Fruit fly (Drosophila melanogaster): ENCODE data around the gene Regnase-1.
A peak's percentile ranks its signal among the peaks of the same experiment; 100 is the strongest.

Regnase-1 gene

DNA sequence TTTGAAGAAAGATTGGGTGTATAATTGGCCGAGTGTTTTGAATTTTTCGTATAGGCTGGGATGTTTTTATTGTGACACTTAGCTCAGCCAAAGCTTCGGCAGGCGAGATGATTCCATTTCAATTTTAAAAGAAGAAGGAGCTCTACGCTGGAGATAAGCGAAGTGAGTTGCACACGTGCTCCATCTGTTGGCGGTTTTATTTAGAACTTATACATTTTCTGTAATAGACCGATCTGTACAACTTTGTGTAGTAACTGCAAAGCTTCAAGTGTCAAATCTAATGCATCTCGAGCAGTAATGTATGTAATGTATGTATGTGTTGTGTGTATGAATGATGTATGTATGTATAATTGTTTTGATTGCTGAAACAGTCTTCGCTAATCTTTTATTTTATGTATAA, 30.6 kb upstream of the Regnase-1 start:
- TF ChIP-seq fru (GFP tag; optimal IDR thresholded peaks at IDR 0.05): no peak
- no peak for TF ChIP-seq Jra (GFP tag; optimal IDR thresholded peaks at IDR 0.05)
- no peak for TF ChIP-seq CG32264 (GFP tag; optimal IDR thresholded peaks at IDR 0.05)
- no peak for TF ChIP-seq rgr (GFP tag; optimal IDR thresholded peaks at IDR 0.05)
- TF ChIP-seq Hr78 (GFP tag; optimal IDR thresholded peaks at IDR 0.05): no peak
- no peak for TF ChIP-seq h (GFP tag; optimal IDR thresholded peaks at IDR 0.05)
- no peak for TF ChIP-seq Myc (optimal IDR thresholded peaks at IDR 0.05)
- TF ChIP-seq Hr83 (GFP tag; optimal IDR thresholded peaks at IDR 0.05; ENCODE audit: poor library complexity, severe bottlenecking): no peak
- TF ChIP-seq N (GFP tag; optimal IDR thresholded peaks at IDR 0.05): no peak
- TF ChIP-seq woc (GFP tag; optimal IDR thresholded peaks at IDR 0.05): no peak
- no peak for TF ChIP-seq jim (GFP tag; optimal IDR thresholded peaks at IDR 0.05)
- no peak for TF ChIP-seq foxo (GFP tag; optimal IDR thresholded peaks at IDR 0.05)
- TF ChIP-seq Mio (GFP tag; optimal IDR thresholded peaks at IDR 0.05): no peak
- no peak for TF ChIP-seq usp (GFP tag; optimal IDR thresholded peaks at IDR 0.05)
- no peak for TF ChIP-seq GATAd (GFP tag; optimal IDR thresholded peaks at IDR 0.05)
- TF ChIP-seq Dfd (GFP tag; optimal IDR thresholded peaks at IDR 0.05): no peak
- TF ChIP-seq tai (GFP tag; optimal IDR thresholded peaks at IDR 0.05): no peak

DNA sequence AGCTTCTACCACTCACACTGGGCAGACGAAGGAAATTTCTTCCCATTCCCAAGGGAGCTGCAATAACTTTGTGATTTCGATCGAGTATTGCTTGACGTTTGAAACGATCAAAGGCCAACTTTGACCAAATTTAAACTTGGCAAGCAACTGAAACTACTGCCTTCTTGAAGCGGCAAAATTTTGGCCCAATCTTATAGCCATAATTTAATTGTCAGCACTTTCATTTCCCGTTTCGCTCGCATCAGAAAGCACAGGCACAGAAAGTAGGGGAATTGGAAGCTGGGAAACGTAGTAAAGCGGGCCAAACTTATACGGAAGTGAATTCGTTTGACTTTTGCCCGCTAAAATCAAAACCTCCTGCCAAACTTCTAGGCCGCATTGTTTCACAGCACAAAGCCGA, 23.8 kb upstream of the Regnase-1 start, which contains the start of gene CG4390:
TSS of gene CG4390 (minus strand) at position 101 of the 400 bp plus-strand sequence.
- TF ChIP-seq psq (GFP tag; optimal IDR thresholded peaks at IDR 0.05): no peak
- no peak for TF ChIP-seq dmrt93B (GFP tag; optimal IDR thresholded peaks at IDR 0.05)
- TF ChIP-seq sv (GFP tag; optimal IDR thresholded peaks at IDR 0.05): no peak
- TF ChIP-seq Abd-B (GFP tag; optimal IDR thresholded peaks at IDR 0.05): no peak
- no peak for TF ChIP-seq fru (GFP tag; optimal IDR thresholded peaks at IDR 0.05)
- no peak for TF ChIP-seq Vsx2 (GFP tag; optimal IDR thresholded peaks at IDR 0.05; ENCODE audit: partially characterized antibody)

DNA sequence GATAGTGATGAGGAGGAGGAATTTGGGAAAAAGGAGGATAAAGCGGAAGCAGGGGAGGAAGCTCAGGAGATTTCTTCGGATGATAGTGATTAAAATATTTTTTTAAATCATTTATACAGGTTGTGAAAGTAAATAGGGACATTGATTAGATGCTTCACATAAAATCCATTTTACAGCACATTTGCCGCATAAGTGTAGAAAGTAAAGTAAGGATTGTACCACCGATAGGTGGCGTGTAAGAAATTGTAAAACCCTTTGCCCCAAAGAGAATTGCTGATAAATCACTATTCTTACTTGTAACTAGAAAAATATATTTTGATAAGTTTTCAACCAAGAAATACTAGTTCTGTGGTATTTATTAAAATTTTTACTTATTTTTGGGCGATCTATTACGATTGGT, 23.1 kb upstream of the Regnase-1 start:
- TF ChIP-seq sage (GFP tag; optimal IDR thresholded peaks at IDR 0.05): no peak
- no peak for TF ChIP-seq CrebA (GFP tag; optimal IDR thresholded peaks at IDR 0.05; ENCODE audit: borderline replicate concordance)
- no peak for TF ChIP-seq dmrt93B (GFP tag; optimal IDR thresholded peaks at IDR 0.05)
- no peak for TF ChIP-seq Vsx2 (GFP tag; optimal IDR thresholded peaks at IDR 0.05; ENCODE audit: partially characterized antibody)
- TF ChIP-seq GATAd (GFP tag; optimal IDR thresholded peaks at IDR 0.05): no peak
- TF ChIP-seq sv (GFP tag; optimal IDR thresholded peaks at IDR 0.05): no peak
- no peak for TF ChIP-seq Mio (GFP tag; optimal IDR thresholded peaks at IDR 0.05)
- no peak for TF ChIP-seq HLH106 (tag; optimal IDR thresholded peaks at IDR 0.05)
- no peak for TF ChIP-seq Myc (optimal IDR thresholded peaks at IDR 0.05)
- TF ChIP-seq Abd-B (GFP tag; optimal IDR thresholded peaks at IDR 0.05): no peak

DNA sequence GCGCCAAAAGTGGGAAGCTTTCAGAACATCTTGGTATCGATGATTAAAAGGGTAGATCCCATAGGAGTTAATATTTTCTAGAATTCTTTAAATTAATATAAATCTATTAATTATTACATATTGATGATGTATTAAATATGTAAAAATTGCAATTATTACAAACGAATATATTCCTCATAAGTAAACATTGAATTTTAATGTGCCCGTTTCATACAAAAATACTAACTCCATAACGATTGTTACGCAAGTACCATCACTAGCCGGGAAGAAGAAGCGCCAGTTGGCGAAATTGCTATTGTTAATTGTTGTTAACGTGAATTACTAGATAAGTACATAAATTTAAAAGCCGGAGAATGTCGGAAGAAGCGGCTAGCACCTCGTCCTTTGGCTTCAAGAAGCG, 21.6 kb upstream of the Regnase-1 start, which contains the start of gene mdlc:
TSS of gene mdlc (plus strand) at position 248 of the 400 bp plus-strand sequence.
- TF ChIP-seq foxo (GFP tag; optimal IDR thresholded peaks at IDR 0.05): peak in 1 of 2 experiments; percentile 23
- TF ChIP-seq Vsx2 (GFP tag; optimal IDR thresholded peaks at IDR 0.05; ENCODE audit: partially characterized antibody): no peak

DNA sequence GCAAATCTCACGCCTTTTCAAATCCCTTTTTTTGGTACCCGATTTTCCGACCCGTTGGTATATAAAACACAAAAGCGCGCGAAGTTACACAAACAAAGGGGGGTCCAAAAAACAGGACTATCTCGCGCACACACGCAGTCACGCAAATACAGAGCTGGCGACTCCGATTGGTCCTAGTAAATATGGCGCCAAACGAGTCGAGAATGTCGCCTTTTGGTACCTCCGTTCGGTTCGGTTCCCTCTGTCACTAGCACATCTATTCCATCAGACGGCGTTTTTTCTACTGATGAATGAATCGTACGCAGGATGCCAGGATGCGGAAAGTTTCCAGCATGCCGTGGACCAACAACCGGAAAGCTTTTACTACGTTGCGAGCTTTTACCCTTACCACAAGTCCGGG, 20.0 kb upstream of the Regnase-1 start, which contains the start of gene CG17193:
TSS of gene CG17193 (minus strand) at position 289 of the 400 bp plus-strand sequence.
- no peak for TF ChIP-seq pan (optimal IDR thresholded peaks at IDR 0.05)
- TF ChIP-seq HLH106 (tag; optimal IDR thresholded peaks at IDR 0.05): no peak
- TF ChIP-seq h (GFP tag; optimal IDR thresholded peaks at IDR 0.05): no peak
- TF ChIP-seq N (GFP tag; optimal IDR thresholded peaks at IDR 0.05): no peak
- TF ChIP-seq fru (GFP tag; optimal IDR thresholded peaks at IDR 0.05): no peak
- no peak for TF ChIP-seq CG9705 (GFP tag; optimal IDR thresholded peaks at IDR 0.05)
- no peak for TF ChIP-seq CG32264 (GFP tag; optimal IDR thresholded peaks at IDR 0.05)
- TF ChIP-seq Hr78 (GFP tag; optimal IDR thresholded peaks at IDR 0.05): no peak
- TF ChIP-seq rgr (GFP tag; optimal IDR thresholded peaks at IDR 0.05): no peak
- no peak for TF ChIP-seq woc (GFP tag; optimal IDR thresholded peaks at IDR 0.05)
- no peak for TF ChIP-seq foxo (GFP tag; optimal IDR thresholded peaks at IDR 0.05)
- no peak for TF ChIP-seq jim (GFP tag; optimal IDR thresholded peaks at IDR 0.05)
- TF ChIP-seq usp (GFP tag; optimal IDR thresholded peaks at IDR 0.05): no peak
- no peak for TF ChIP-seq dl (GFP tag; optimal IDR thresholded peaks at IDR 0.05; ENCODE audit: insufficient read depth in 1 of 2, partially characterized antibody in 2 of 2)

DNA sequence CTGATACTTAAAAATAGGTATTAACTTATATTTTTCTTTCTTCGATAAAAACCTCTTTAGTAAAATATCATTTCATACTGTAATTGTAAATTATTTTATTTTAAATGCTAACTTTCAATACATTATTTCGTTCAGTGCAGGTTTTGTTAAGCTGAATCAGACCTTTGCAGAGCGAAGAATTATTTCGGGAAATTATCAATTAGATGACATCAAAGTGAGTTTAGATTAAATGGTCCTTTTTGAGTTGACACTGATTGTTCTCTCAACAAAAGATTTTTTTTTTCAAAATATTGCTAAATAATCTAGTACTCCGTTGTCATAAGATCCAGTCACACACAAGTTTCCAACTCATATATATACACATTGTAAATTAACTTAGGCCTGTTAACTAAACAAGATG, 6.6 kb upstream of the Regnase-1 start, which contains the start of the genes CG33934 and Indy-2:
TSS of gene CG33934 (plus strand) at position 301 of the 400 bp plus-strand sequence.
TSS of gene Indy-2 (plus strand) at position 301 of the 400 bp plus-strand sequence.
- TF ChIP-seq lola (GFP tag; optimal IDR thresholded peaks at IDR 0.05) (no peak), woc (GFP tag; optimal IDR thresholded peaks at IDR 0.05) (no peak), Mio (GFP tag; optimal IDR thresholded peaks at IDR 0.05) (no peak), OdsH (GFP tag; optimal IDR thresholded peaks at IDR 0.05) (no peak), ey (GFP tag; optimal IDR thresholded peaks at IDR 0.05) (no peak), psq (GFP tag; optimal IDR thresholded peaks at IDR 0.05) (no peak), Hr83 (GFP tag; optimal IDR thresholded peaks at IDR 0.05; ENCODE audit: poor library complexity, severe bottlenecking) (no peak), CG32264 (GFP tag; optimal IDR thresholded peaks at IDR 0.05) (no peak), dsf (GFP tag; optimal IDR thresholded peaks at IDR 0.05; ENCODE audit: borderline replicate concordance) (no peak), sv (GFP tag; optimal IDR thresholded peaks at IDR 0.05) (no peak)

Measured in whole organism, wandering third instar larva.